Fruit fly (Drosophila melanogaster) whole organism, embryonic: ENCODE results near the gene CG31268.

Experiments used
- ATbp ChIP-seq: fragments of 200-800 bp; sonication (Bioruptor generic); optimal IDR thresholded peaks from 2 replicates; lab custom pipeline; 2017; ENCODE audit warnings: missing biosample characterization, mild to moderate bottlenecking, missing genetic modification characterization, missing genetic modification reagents
- B-H2 ChIP-seq: fragments of 200-800 bp; sonication (Bioruptor generic); optimal IDR thresholded peaks from 2 replicates; lab custom pipeline; 2018; ENCODE audit warnings: missing biosample characterization, mild to moderate bottlenecking, missing genetic modification characterization
- CG11696 ChIP-seq: fragments of 200-800 bp; sonication (Bioruptor generic); IDR thresholded peaks from 2 replicates; pipeline ENCODE4 v1.3.6; 2022; ENCODE audit warnings: missing biosample characterization, missing genetic modification characterization
- CG2116 ChIP-seq: fragments of 200-800 bp; sonication (Bioruptor generic); optimal IDR thresholded peaks from 3 replicates; lab custom pipeline; 2018; ENCODE audit warnings: missing biosample characterization, mild to moderate bottlenecking, missing genetic modification characterization
- CG32772 ChIP-seq: fragments of 200-800 bp; sonication (Bioruptor generic); IDR thresholded peaks from 2 replicates; pipeline ENCODE4 v1.3.6; 2022; ENCODE audit warnings: missing biosample characterization, missing genetic modification characterization
- MBD-R2 ChIP-seq: fragments of 200-800 bp; sonication (Bioruptor generic); IDR thresholded peaks from 2 replicates; pipeline ENCODE4 v1.3.6; 2022; ENCODE audit warnings: missing biosample characterization, missing genetic modification characterization
- Sox102F ChIP-seq: fragments of 200-800 bp; sonication (Bioruptor generic); optimal IDR thresholded peaks from 2 replicates; lab custom pipeline; 2018; ENCODE audit warnings: missing biosample characterization, mild to moderate bottlenecking, missing genetic modification characterization, moderate library complexity
- dmrt11E ChIP-seq: fragments of 200-800 bp; sonication (Bioruptor generic); optimal IDR thresholded peaks from 3 replicates; lab custom pipeline; 2018; ENCODE audit warnings: missing biosample characterization, mild to moderate bottlenecking, missing genetic modification characterization, moderate library complexity
- gfzf ChIP-seq: fragments of 200-800 bp; sonication (Bioruptor generic); optimal IDR thresholded peaks from 2 replicates; lab custom pipeline; 2016; ENCODE audit warnings: missing biosample characterization, mild to moderate bottlenecking, missing genetic modification characterization, moderate library complexity
- hb ChIP-seq: fragments of 200-800 bp; sonication (Bioruptor generic); IDR thresholded peaks from 3 replicates; pipeline ENCODE4 v1.3.6; 2022; ENCODE audit warnings: missing biosample characterization, missing genetic modification characterization; ENCODE audit not compliant: partially characterized antibody
- nerfin-1 ChIP-seq: fragments of 200-800 bp; sonication (Bioruptor generic); optimal IDR thresholded peaks from 3 replicates; lab custom pipeline; 2019; ENCODE audit warnings: missing biosample characterization, mild to moderate bottlenecking, missing genetic modification characterization, moderate library complexity
- sens ChIP-seq: fragments of 200-800 bp; sonication (Bioruptor generic); peaks from one replicate; lab custom pipeline; 2016; ENCODE audit warnings: missing biosample characterization, missing genetic modification characterization

DNA sequence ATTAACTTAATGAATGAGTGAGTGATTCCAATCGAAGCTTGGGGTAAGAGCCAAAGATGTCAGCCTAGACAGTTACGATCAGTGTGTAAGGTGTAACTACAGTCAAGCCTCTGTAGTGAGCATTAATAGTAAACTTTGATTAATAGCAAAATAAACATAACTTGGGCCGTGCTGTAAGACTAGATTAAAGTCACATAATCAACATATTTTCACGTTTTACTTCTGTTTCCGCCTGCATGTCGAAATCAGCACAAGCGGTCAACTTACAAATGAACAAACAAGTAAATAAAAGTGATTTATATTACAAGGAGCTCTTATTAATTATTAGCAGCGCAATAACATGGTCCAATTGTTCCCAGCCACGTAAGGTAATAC is 43.7 kb upstream of the CG31268 start:
- TF ChIP-seq sens (GFP tag; lab: Kevin White, UChicago) (no peak), Sox102F (GFP tag; lab: Kevin White, UChicago) (peak; percentile 11), hb (GFP tag; lab: Robert Waterston, UW) (no peak), B-H2 (GFP tag; lab: Kevin White, UChicago) (no peak), dmrt11E (tag; lab: Kevin White, UChicago) (no peak), CG2116 (no peak), nerfin-1 (tag; lab: Kevin White, UChicago) (no peak), CG11696 (GFP tag; lab: Robert Waterston, UW) (no peak), gfzf (no peak), MBD-R2 (no peak), CG32772 (no peak), ATbp (peak; percentile 10)
